Worm (Caenorhabditis elegans) whole organism, L2 larva: ENCODE results near the gene C13A2.6.

Source experiments
- R02D3.7 ChIP-seq: fragments of 150-350 bp; optimal IDR thresholded peaks from 2 replicates; lab custom pipeline; 2014; ENCODE audit warnings: missing biosample characterization, missing genetic modification characterization
- ceh-16 ChIP-seq: fragments of 150-350 bp; optimal IDR thresholded peaks from 2 replicates; lab custom pipeline; 2014; ENCODE audit warnings: missing biosample characterization, missing genetic modification characterization
- fos-1 ChIP-seq: fragments of 150-350 bp; optimal IDR thresholded peaks from 2 replicates; lab custom pipeline; 2014; ENCODE audit warnings: missing biosample characterization, missing genetic modification characterization
- lsy-2 ChIP-seq, 2 experiments: fragments of 150-350 bp in 1 of 2; sonication (generic microtip) in 1 of 2; optimal IDR thresholded peaks; 2 replicates each; lab custom pipeline; 2014 to 2017; ENCODE audit warnings: missing biosample characterization in 2 of 2, missing genetic modification characterization in 2 of 2
- nhr-10 ChIP-seq: sonication (generic microtip); optimal IDR thresholded peaks from 2 replicates; lab custom pipeline; 2017; ENCODE audit warnings: missing biosample characterization, missing genetic modification characterization
- nhr-25 ChIP-seq: fragments of 150-350 bp; sonication (generic microtip); optimal IDR thresholded peaks from 3 replicates; lab custom pipeline; 2014; ENCODE audit warnings: missing biosample characterization, missing genetic modification characterization
- snpc-4 ChIP-seq: fragments of 150-350 bp; optimal IDR thresholded peaks from 2 replicates; lab custom pipeline; 2014; ENCODE audit warnings: missing biosample characterization, missing genetic modification characterization
- unc-39 ChIP-seq: fragments of 150-350 bp; optimal IDR thresholded peaks from 2 replicates; lab custom pipeline; 2014; ENCODE audit warnings: missing biosample characterization, missing genetic modification characterization
- unc-55 ChIP-seq: fragments of 150-350 bp; sonication (generic microtip); optimal IDR thresholded peaks from 3 replicates; lab custom pipeline; 2014; ENCODE audit warnings: missing biosample characterization, missing genetic modification reagents, missing genetic modification characterization
- ztf-11 ChIP-seq: sonication (generic microtip); optimal IDR thresholded peaks from 2 replicates; lab custom pipeline; 2017; ENCODE audit warnings: missing biosample characterization, missing genetic modification characterization

DNA sequence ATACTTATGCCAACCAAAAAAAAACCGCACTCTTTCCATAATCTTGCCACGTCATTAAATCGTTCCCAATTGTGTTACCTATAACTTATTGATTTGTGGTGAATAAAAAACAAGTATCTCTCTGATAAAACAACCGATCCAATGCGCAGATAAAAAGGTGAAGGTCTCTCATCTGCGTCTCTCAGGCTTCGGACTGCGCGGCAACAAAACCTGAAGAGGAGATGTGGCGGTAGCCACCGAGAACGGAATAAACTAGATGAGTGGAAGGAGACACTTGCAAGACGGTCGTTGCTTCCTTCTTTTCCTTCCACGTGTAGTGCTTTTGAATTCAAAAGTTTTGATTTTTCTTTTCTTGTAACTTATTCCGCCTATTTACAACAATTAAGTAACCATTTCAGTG is 44.6 kb upstream of the C13A2.6 start, which contains the start of gene fkb-3:
- TF ChIP-seq unc-55: no peak
- TF ChIP-seq snpc-4 (tag; lab: Kevin White, UChicago): no peak
- no peak for TF ChIP-seq ceh-16 (tag; lab: Kevin White, UChicago)
- no peak for TF ChIP-seq unc-39 (tag; lab: Kevin White, UChicago)
- TF ChIP-seq lsy-2 (tag; optimal IDR thresholded peaks at IDR 0.05; lab: Kevin White, UChicago): no peak
- TF ChIP-seq R02D3.7 (tag; lab: Kevin White, UChicago): no peak
- TF ChIP-seq ztf-11 (tag; lab: Kevin White, UChicago): no peak
- TF ChIP-seq fos-1 (tag; lab: Kevin White, UChicago): no peak
- no peak for TF ChIP-seq nhr-10 (tag; lab: Kevin White, UChicago)
- TF ChIP-seq nhr-25 (tag; lab: Kevin White, UChicago): no peak
